Fruit fly (Drosophila melanogaster): ENCODE data around the gene cas.

DNA sequence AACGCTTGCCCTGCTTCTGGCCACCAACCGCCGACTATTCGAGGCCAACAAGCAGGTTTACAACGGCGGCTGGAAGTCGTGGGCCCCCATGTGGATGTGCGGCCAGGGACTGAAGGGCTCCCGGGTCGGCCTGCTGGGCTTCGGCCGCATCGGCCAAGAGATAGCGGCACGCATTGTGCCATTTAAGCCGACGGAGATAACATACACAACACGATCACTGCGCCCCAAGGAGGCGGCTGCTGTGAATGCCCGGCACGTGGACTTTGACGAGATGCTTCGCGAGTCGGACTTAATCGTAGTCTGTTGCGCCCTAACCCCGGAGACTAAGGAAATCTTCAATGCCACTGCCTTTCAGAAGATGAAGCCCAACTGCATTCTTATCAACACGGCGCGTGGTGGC, 20.7 kb upstream of the cas start:
- no peak for TF ChIP-seq CG14711 (tag; optimal IDR thresholded peaks at IDR 0.05)
- TF ChIP-seq cnc (optimal IDR thresholded peaks at IDR 0.05): no peak
- TF ChIP-seq CG12768 (GFP tag; optimal IDR thresholded peaks at IDR 0.05): no peak
- no peak for TF ChIP-seq Mnt (GFP tag; optimal IDR thresholded peaks at IDR 0.05)
- TF ChIP-seq kay (GFP tag; ENCODE audit: borderline replicate concordance): no peak
- TF ChIP-seq tj (GFP tag; optimal IDR thresholded peaks at IDR 0.05): no peak
- no peak for TF ChIP-seq Crg-1 (GFP tag; optimal IDR thresholded peaks at IDR 0.05)
- no peak for TF ChIP-seq ovo (GFP tag; optimal IDR thresholded peaks at IDR 0.05)
- no peak for TF ChIP-seq bab1 (GFP tag; optimal IDR thresholded peaks at IDR 0.05)
- TF ChIP-seq CG7101 (tag; optimal IDR thresholded peaks at IDR 0.05): no peak
- TF ChIP-seq cic (GFP tag; optimal IDR thresholded peaks at IDR 0.05): no peak
- no peak for TF ChIP-seq Clk (GFP tag; optimal IDR thresholded peaks at IDR 0.05)
- TF ChIP-seq Hr96 (GFP tag; optimal IDR thresholded peaks at IDR 0.05): no peak
- no peak for TF ChIP-seq pad (GFP tag; optimal IDR thresholded peaks at IDR 0.05)
